Worm (Caenorhabditis elegans): ENCODE measurements around the gene Y119D3B.21.
A peak's percentile ranks its signal among the peaks of the same experiment; 100 is the strongest.

Gene Y119D3B.21

ce11 chrIII:1216096-1216495 is 1.3 kb downstream of the Y119D3B.21 start:
- no peak for TF ChIP-seq attf-3 (GFP tag; conservative IDR thresholded peaks at IDR 0.05)
- TF ChIP-seq fkh-3 (tag; optimal IDR thresholded peaks at IDR 0.05) = no peak
- no peak for TF ChIP-seq ztf-3 (GFP tag; optimal IDR thresholded peaks at IDR 0.05)
- TF ChIP-seq pha-4 (tag; optimal IDR thresholded peaks at IDR 0.05) = no peak
- TF ChIP-seq hmg-1.2 (GFP tag; IDR thresholded peaks at IDR 0.05) = no peak
- TF ChIP-seq sdz-38 (tag; optimal IDR thresholded peaks at IDR 0.05) = no peak
- TF ChIP-seq lag-1 (GFP tag; IDR thresholded peaks at IDR 0.05) = no peak
- no peak for TF ChIP-seq T26A5.8 (tag; optimal IDR thresholded peaks at IDR 0.05)
- TF ChIP-seq attf-5 (GFP tag; optimal IDR thresholded peaks at IDR 0.05) = no peak
- no peak for TF ChIP-seq efl-1 (GFP tag; optimal IDR thresholded peaks at IDR 0.05)
- TF ChIP-seq ama-1 (optimal IDR thresholded peaks at IDR 0.05) = no peak
- TF ChIP-seq ama-1 (GFP tag; optimal IDR thresholded peaks at IDR 0.05) = no peak
- TF ChIP-seq ztf-28 (GFP tag; IDR thresholded peaks at IDR 0.05) = no peak
- no peak for TF ChIP-seq egl-44 (GFP tag; IDR thresholded peaks at IDR 0.05)
- no peak for TF ChIP-seq ekl-4 (GFP tag; IDR thresholded peaks at IDR 0.05)
- no peak for TF ChIP-seq mel-28 (tag; optimal IDR thresholded peaks at IDR 0.05; ENCODE audit: borderline replicate concordance)
- TF ChIP-seq rcor-1 (GFP tag; IDR thresholded peaks at IDR 0.05) = no peak
- TF ChIP-seq ZK185.1 (tag; optimal IDR thresholded peaks at IDR 0.05; ENCODE audit: poor library complexity, severe bottlenecking) = no peak

DNA sequence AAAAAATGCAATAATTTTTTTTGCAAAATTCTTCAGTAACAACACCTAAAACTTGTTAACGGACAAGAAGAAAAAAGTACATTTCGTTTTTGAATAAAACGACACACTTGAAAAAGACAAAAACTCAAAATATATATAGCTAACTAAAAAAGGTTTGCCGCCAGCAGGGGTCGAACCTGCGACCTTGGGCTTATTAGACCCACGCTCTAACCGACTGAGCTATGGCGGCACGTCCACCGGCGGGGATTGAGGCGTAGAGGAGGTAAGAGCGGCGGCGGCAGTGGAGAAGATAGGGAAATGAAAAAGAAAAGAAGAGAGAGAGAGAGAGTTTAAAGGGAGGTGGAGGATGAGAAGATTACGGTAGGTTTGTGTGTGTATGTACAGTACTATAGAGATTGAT is 3.4 kb downstream of the Y119D3B.21 start:
- TF ChIP-seq somi-1 (GFP tag; optimal IDR thresholded peaks at IDR 0.05) (no peak), cebp-2 (GFP tag; IDR thresholded peaks at IDR 0.05) (no peak), zim-3 (tag; optimal IDR thresholded peaks at IDR 0.05) (no peak), snpc-4 (GFP tag; optimal IDR thresholded peaks at IDR 0.05) (no peak), snpc-4 (tag; optimal IDR thresholded peaks at IDR 0.05) (peak in 1 of 4 experiments; percentile 25), nhr-120 (GFP tag; IDR thresholded peaks at IDR 0.05) (no peak), lin-40 (tag; optimal IDR thresholded peaks at IDR 0.05) (peak; percentile 28), lir-1 (GFP tag; conservative IDR thresholded peaks at IDR 0.05) (no peak), nfyb-1 (GFP tag; IDR thresholded peaks at IDR 0.05) (0 out of 2 replicates have a peak, but pooled peaks have one; percentile 45), nhr-80 (tag; optimal IDR thresholded peaks at IDR 0.05) (no peak), efl-1 (GFP tag; optimal IDR thresholded peaks at IDR 0.05) (no peak), F10E7.11 (tag; optimal IDR thresholded peaks at IDR 0.05) (no peak), ceh-58 (GFP tag; IDR thresholded peaks at IDR 0.05) (no peak), chd-7 (tag; optimal IDR thresholded peaks at IDR 0.05) (no peak), pha-4 (tag; optimal IDR thresholded peaks at IDR 0.05) (no peak), ceh-79 (tag; optimal IDR thresholded peaks at IDR 0.05) (no peak), dox-1 (GFP tag; IDR thresholded peaks at IDR 0.05) (peak; percentile 47; the same call in 1 of the 2 replicates), Y56A3A.18 (GFP tag; IDR thresholded peaks at IDR 0.05) (0 out of 2 replicates have a peak, but pooled peaks have one; percentile 34), dpff-1 (tag; optimal IDR thresholded peaks at IDR 0.05) (no peak), gei-17 (GFP tag; optimal IDR thresholded peaks at IDR 0.05) (no peak), Y53F4B.3 (GFP tag; IDR thresholded peaks at IDR 0.05) (no peak), egl-18 (GFP tag; IDR thresholded peaks at IDR 0.05) (no peak), tbx-9 (tag; optimal IDR thresholded peaks at IDR 0.05; ENCODE audit: borderline replicate concordance) (no peak), sdz-38 (tag; optimal IDR thresholded peaks at IDR 0.05) (no peak), ccch-3 (GFP tag; optimal IDR thresholded peaks at IDR 0.05) (no peak), attf-5 (GFP tag; optimal IDR thresholded peaks at IDR 0.05) (peak; percentile 29), ztf-3 (GFP tag; optimal IDR thresholded peaks at IDR 0.05) (no peak), hsf-1 (GFP tag; IDR thresholded peaks at IDR 0.05) (no peak), F57C9.4 (tag; optimal IDR thresholded peaks at IDR 0.05) (no peak), lsl-1 (GFP tag; optimal IDR thresholded peaks at IDR 0.05) (peak; percentile 9), F57A8.1 (GFP tag; optimal IDR thresholded peaks at IDR 0.05) (no peak), egl-44 (GFP tag; IDR thresholded peaks at IDR 0.05) (no peak), ztf-25 (GFP tag; IDR thresholded peaks at IDR 0.05) (no peak), hmg-1.2 (GFP tag; IDR thresholded peaks at IDR 0.05) (peak; percentile 47), B0019.2 (GFP tag; conservative IDR thresholded peaks at IDR 0.05) (no peak; the same call in 1 of the 2 replicates), K12H6.12 (tag; optimal IDR thresholded peaks at IDR 0.05) (no peak), ceh-27 (GFP tag; optimal IDR thresholded peaks at IDR 0.05) (no peak), die-1 (tag; optimal IDR thresholded peaks at IDR 0.05) (no peak)

All from whole organism, young adult.